Fruit fly (Drosophila melanogaster): ENCODE data around the gene bowl.

The bowl gene

DNA sequence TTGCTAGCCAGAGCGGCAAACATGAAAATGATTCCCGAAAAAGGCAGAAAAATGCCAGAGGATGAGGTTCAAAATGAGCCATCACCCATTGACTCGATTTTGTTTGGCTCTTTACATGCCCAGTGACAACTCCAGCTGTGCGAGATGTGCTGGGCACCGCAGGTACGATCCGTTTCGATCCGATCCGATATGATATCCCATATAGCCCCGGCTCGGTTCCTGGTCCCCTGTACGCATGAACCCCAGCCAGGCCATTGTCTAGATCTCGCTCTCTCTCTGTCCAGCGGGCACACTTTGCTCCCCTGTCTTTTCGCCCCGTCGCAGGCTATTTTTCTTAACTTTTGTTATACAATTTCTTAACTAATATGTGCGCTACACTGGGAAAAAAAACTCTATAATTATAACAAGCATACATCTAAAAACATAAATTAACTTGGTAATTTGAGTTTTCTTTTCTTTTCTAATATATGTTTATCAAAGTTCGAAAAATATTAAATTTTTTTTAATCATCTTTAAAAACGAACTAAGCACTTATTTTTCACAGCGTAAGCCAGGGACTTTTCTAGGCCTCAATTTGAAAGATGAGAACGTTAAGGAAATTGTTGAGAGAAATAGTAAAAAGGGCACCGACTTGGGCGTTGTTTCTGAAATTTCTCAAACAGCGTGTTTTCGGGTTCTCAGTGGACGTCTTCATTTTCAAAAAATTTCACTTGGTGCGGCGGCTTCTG is 56.1 kb downstream of the bowl start (continued):
- TF ChIP-seq D (optimal IDR thresholded peaks at IDR 0.05) (peak; percentile 40), D (GFP tag; optimal IDR thresholded peaks at IDR 0.05) (peak; percentile 85), fu2 (GFP tag; optimal IDR thresholded peaks at IDR 0.05) (no peak), CG8089 (GFP tag; optimal IDR thresholded peaks at IDR 0.05) (peak; percentile 41), CG13287 (GFP tag; IDR thresholded peaks at IDR 0.05; ENCODE audit: partially characterized antibody) (no peak), Kr (GFP tag; optimal IDR thresholded peaks at IDR 0.05) (peak; percentile 79), Neu2 (GFP tag; optimal IDR thresholded peaks at IDR 0.05; ENCODE audit: borderline replicate concordance) (peak; percentile 57), CG10209 (GFP tag; optimal IDR thresholded peaks at IDR 0.05) (peak; percentile 72), CG15073 (GFP tag; optimal IDR thresholded peaks at IDR 0.05) (peak; percentile 21), ERR (GFP tag; optimal IDR thresholded peaks at IDR 0.05) (no peak), CG10366 (GFP tag; IDR thresholded peaks at IDR 0.05) (0 out of 2 replicates have a peak, but pooled peaks have one; percentile 7), Oli (tag; optimal IDR thresholded peaks at IDR 0.05) (peak; percentile 69)

DNA sequence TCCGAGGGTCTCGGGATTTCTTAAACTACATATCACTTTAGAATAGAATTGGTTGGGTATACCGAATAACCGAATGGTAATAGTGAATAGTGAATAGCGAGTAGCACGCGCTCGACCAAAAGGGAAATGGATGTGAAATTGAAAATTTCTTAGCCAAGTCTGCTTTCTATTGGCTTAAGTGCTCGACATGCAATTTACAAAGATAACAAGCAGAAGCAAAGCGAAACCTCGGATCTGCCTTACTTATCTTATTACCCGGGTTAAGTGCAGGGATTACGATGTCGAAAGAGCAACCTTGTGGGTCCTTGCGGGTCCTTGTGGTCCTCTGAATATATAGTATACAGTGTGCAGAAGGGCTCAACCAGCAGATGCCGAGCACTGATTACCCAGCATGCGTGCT is 57.7 kb downstream of the bowl start:
- TF ChIP-seq tll (GFP tag; optimal IDR thresholded peaks at IDR 0.05) (peak in 1 of 2 experiments; percentile 75), pan (optimal IDR thresholded peaks at IDR 0.05) (no peak), pan (GFP tag; optimal IDR thresholded peaks at IDR 0.05 in 1 of 2, IDR thresholded peaks at IDR 0.05 in 1 of 2) (no peak), CG15479 (GFP tag; optimal IDR thresholded peaks at IDR 0.05) (peak; percentile 58), zen (tag; optimal IDR thresholded peaks at IDR 0.05) (peak; percentile 23)

DNA sequence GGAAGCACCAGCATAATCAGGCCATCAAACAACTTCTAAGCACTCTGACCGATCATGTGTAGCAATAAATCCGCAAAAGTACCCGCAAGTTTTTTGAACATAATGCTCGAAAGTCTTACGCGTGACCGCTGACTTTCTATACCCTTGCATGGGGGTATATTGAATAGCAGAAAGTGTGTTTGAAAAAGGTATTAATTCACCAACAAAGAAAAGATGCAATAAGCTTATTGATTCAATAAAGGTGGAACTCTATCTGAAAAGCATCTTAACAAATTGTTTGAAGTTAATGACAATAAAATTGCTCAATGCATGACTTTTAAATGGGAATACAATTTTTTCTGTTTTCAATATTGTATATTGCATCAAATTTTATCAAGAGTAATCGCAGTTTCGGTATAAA is 60.2 kb downstream of the bowl start:
- TF ChIP-seq Max (GFP tag; optimal IDR thresholded peaks at IDR 0.05), result no peak
- TF ChIP-seq CG13424 (tag; optimal IDR thresholded peaks at IDR 0.05), result peak; percentile 33
- peak; percentile 95 for TF ChIP-seq D19A (tag; optimal IDR thresholded peaks at IDR 0.05)
- TF ChIP-seq HLH54F (GFP tag; optimal IDR thresholded peaks at IDR 0.05), result no peak
- peak; percentile 35 for TF ChIP-seq CG2678 (tag; optimal IDR thresholded peaks at IDR 0.05)
- peak; percentile 8 for TF ChIP-seq dmrt11E (tag; optimal IDR thresholded peaks at IDR 0.05)
- TF ChIP-seq CG2712 (tag; optimal IDR thresholded peaks at IDR 0.05), result peak; percentile 26
- TF ChIP-seq grau (tag; optimal IDR thresholded peaks at IDR 0.05), result peak; percentile 35
- no peak for TF ChIP-seq cg (GFP tag; optimal IDR thresholded peaks at IDR 0.05)
- no peak for TF ChIP-seq hkb (optimal IDR thresholded peaks at IDR 0.05)
- TF ChIP-seq hkb (GFP tag; IDR thresholded peaks at IDR 0.05), result no peak
- no peak for TF ChIP-seq lbe (GFP tag; optimal IDR thresholded peaks at IDR 0.05)
- TF ChIP-seq salm (tag; optimal IDR thresholded peaks at IDR 0.05), result no peak
- TF ChIP-seq phol (tag; optimal IDR thresholded peaks at IDR 0.05), result peak; percentile 17
- TF ChIP-seq bsh (GFP tag; optimal IDR thresholded peaks at IDR 0.05), result peak in 1 of 2 experiments; percentile 17
- no peak for TF ChIP-seq CG10147 (GFP tag; optimal IDR thresholded peaks at IDR 0.05)
- 0 out of 2 replicates have a peak, but pooled peaks have one; percentile 6 for TF ChIP-seq slbo (GFP tag; IDR thresholded peaks at IDR 0.05)
- TF ChIP-seq sens (GFP tag), result peak; percentile 75
- peak; percentile 79 for TF ChIP-seq gcm (GFP tag; optimal IDR thresholded peaks at IDR 0.05)
- TF ChIP-seq row (GFP tag; IDR thresholded peaks at IDR 0.05), result peak; percentile 21; the same call in 1 of the 3 replicates
- TF ChIP-seq wor (GFP tag; IDR thresholded peaks at IDR 0.05), result peak; percentile 17; the same call in 1 of the 2 replicates
- TF ChIP-seq gem (tag; optimal IDR thresholded peaks at IDR 0.05), result peak; percentile 54
- 0 out of 2 replicates have a peak, but pooled peaks have one; percentile 14 for TF ChIP-seq CG6689 (GFP tag; IDR thresholded peaks at IDR 0.05)
- peak; percentile 5; the same call in 1 of the 3 replicates for TF ChIP-seq dysf (GFP tag; IDR thresholded peaks at IDR 0.05)
- TF ChIP-seq Rfx (GFP tag; IDR thresholded peaks at IDR 0.05), result peak; percentile 19; the same call in 1 of the 2 replicates
- TF ChIP-seq Sox102F (GFP tag; optimal IDR thresholded peaks at IDR 0.05), result peak; percentile 21
- no peak for TF ChIP-seq gro (GFP tag; optimal IDR thresholded peaks at IDR 0.05)
- TF ChIP-seq slp2 (GFP tag; optimal IDR thresholded peaks at IDR 0.05), result peak; percentile 26
- TF ChIP-seq CG17359 (tag; optimal IDR thresholded peaks at IDR 0.05), result peak; percentile 5

Measured in whole organism, embryonic.